Worm (Caenorhabditis elegans) whole organism, L2 larva: ENCODE results near the gene msp-32.
A peak's percentile ranks its signal among the peaks of the same experiment; 100 is the strongest.

Experiments
- R02D3.7 ChIP-seq: fragments of 150-350 bp; optimal IDR thresholded peaks from 2 replicates; lab custom pipeline; 2014; ENCODE audit warnings: missing biosample characterization, missing genetic modification characterization
- egl-27 ChIP-seq: sonication (generic microtip); optimal IDR thresholded peaks from 3 replicates; lab custom pipeline; 2017; ENCODE audit warnings: missing biosample characterization, missing genetic modification reagents, missing genetic modification characterization
- fos-1 ChIP-seq: fragments of 150-350 bp; optimal IDR thresholded peaks from 2 replicates; lab custom pipeline; 2014; ENCODE audit warnings: missing biosample characterization, missing genetic modification characterization
- lsy-2 ChIP-seq, 2 experiments: fragments of 150-350 bp in 1 of 2; sonication (generic microtip) in 1 of 2; optimal IDR thresholded peaks; 2 replicates each; lab custom pipeline; 2014 to 2017; ENCODE audit warnings: missing biosample characterization in 2 of 2, missing genetic modification characterization in 2 of 2
- nhr-237 ChIP-seq: fragments of 150-350 bp; optimal IDR thresholded peaks from 2 replicates; lab custom pipeline; 2014; ENCODE audit warnings: missing biosample characterization, missing genetic modification characterization
- snpc-4 ChIP-seq: fragments of 150-350 bp; optimal IDR thresholded peaks from 2 replicates; lab custom pipeline; 2014; ENCODE audit warnings: missing biosample characterization, missing genetic modification characterization
- unc-62 ChIP-seq: fragments of 150-350 bp; optimal IDR thresholded peaks from 2 replicates; lab custom pipeline; 2014; ENCODE audit warnings: missing biosample characterization, missing genetic modification reagents, missing genetic modification characterization
- ztf-4 ChIP-seq: fragments of 150-350 bp; optimal IDR thresholded peaks from 2 replicates; lab custom pipeline; 2014; ENCODE audit warnings: missing biosample characterization, missing genetic modification characterization

DNA sequence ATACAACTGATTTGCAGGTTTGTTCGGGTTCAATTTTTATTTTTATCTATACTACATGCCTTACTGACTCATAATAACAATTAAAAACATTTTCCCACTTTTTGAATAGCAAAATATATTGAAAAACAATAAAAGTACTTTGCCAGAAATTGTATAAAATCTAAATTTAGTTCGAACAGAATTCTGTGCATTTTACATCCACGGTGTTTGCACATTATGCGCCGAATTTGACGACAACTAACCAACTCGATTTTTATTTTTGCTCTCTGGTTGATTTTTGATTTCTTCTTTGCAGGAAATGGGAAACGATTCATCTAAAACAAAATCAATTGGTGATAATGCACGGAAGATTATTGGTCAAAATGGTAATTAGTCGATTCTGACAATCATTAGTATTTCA is 48.1 kb downstream of the msp-32 start:
- TF ChIP-seq R02D3.7 (tag; lab: Kevin White, UChicago) (no peak), lsy-2 (tag; optimal IDR thresholded peaks at IDR 0.05; lab: Kevin White, UChicago) (peak in 1 of 2 experiments; percentile 13), egl-27 (no peak), snpc-4 (tag; lab: Kevin White, UChicago) (no peak), nhr-237 (tag; lab: Kevin White, UChicago) (no peak), ztf-4 (tag; lab: Kevin White, UChicago) (no peak), fos-1 (no peak), unc-62 (GFP tag; lab: Kevin White, UChicago) (no peak)
